Fruit fly (Drosophila melanogaster) whole organism, wandering third instar larva: ENCODE measurements around the gene Peritrophin-A.

Experiments used
- CG9705 ChIP-seq: fragments of 200-800 bp; sonication (Bioruptor generic); optimal IDR thresholded peaks from 2 replicates; lab custom pipeline; 2018; ENCODE audit warnings: missing biosample characterization, mild to moderate bottlenecking, missing genetic modification characterization
- Dfd ChIP-seq: fragments of >200 bp; optimal IDR thresholded peaks from 2 replicates; lab custom pipeline; 2017; ENCODE audit warnings: missing biosample characterization, missing genetic modification characterization
- Dif ChIP-seq: fragments of 200-275, 200-300 bp; sonication (Bioruptor generic); optimal IDR thresholded peaks from 2 replicates; lab custom pipeline; 2018; ENCODE audit warnings: missing biosample characterization, missing genetic modification characterization; ENCODE audit not compliant: partially characterized antibody
- GATAd ChIP-seq: sonication (Bioruptor generic); optimal IDR thresholded peaks from 2 replicates; lab custom pipeline; 2016; ENCODE audit warnings: missing biosample characterization, missing genetic modification characterization
- Hnf4 ChIP-seq: fragments of 200-800 bp; sonication (Bioruptor generic); optimal IDR thresholded peaks from 2 replicates; lab custom pipeline; 2016; ENCODE audit warnings: missing biosample characterization, mild to moderate bottlenecking, missing genetic modification characterization
- Jra ChIP-seq: sonication (Bioruptor generic); optimal IDR thresholded peaks from 2 replicates; lab custom pipeline; 2016; ENCODE audit warnings: missing biosample characterization, missing genetic modification characterization
- Mio ChIP-seq: sonication (Bioruptor generic); optimal IDR thresholded peaks from 2 replicates; lab custom pipeline; 2016; ENCODE audit warnings: missing biosample characterization, missing genetic modification characterization
- OdsH ChIP-seq: fragments of 200-800 bp; sonication (Bioruptor generic); optimal IDR thresholded peaks from 2 replicates; lab custom pipeline; 2016; ENCODE audit warnings: missing biosample characterization, mild to moderate bottlenecking, missing genetic modification characterization
- Vsx2 ChIP-seq: fragments of 200-300, 225-300 bp; sonication (Bioruptor generic); optimal IDR thresholded peaks from 2 replicates; lab custom pipeline; 2018; ENCODE audit warnings: missing biosample characterization, missing genetic modification characterization; ENCODE audit not compliant: partially characterized antibody
- dsf ChIP-seq: sonication (Bioruptor generic); optimal IDR thresholded peaks from 2 replicates; lab custom pipeline; 2016; ENCODE audit warnings: missing biosample characterization, missing genetic modification characterization, borderline replicate concordance
- lola ChIP-seq: fragments of >200 bp; optimal IDR thresholded peaks from 2 replicates; lab custom pipeline; 2017; ENCODE audit warnings: missing biosample characterization, missing genetic modification characterization
- pan ChIP-seq: fragments of >200 bp; optimal IDR thresholded peaks from 2 replicates; lab custom pipeline; 2017
- psq ChIP-seq: fragments of 200-800 bp; sonication (Bioruptor generic); optimal IDR thresholded peaks from 3 replicates; lab custom pipeline; 2017; ENCODE audit warnings: missing biosample characterization, mild to moderate bottlenecking, missing genetic modification characterization, moderate library complexity
- usp ChIP-seq: fragments of >200 bp; optimal IDR thresholded peaks from 2 replicates; lab custom pipeline; 2017; ENCODE audit warnings: missing biosample characterization, missing genetic modification characterization

DNA sequence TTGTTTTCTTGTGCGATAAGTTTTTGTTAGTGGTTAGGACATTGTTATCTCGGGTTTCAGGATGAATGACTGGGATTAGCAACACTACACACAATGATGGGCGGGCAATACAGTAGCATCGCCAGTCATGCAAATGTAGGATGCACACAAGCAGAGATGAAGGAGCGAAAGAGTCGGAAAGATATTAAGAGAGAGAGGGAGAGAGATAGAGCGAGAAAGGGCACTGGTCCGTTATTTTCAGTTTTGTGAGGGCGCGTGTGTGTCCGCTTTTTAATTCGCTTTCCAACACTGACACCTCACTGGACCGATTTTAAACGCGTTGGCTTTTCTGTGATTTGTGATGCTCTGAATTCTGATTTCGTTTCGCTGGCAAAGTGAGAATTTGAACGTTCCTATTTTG, 12.8 kb upstream of the Peritrophin-A start:
- TF ChIP-seq usp (GFP tag; lab: Kevin White, UChicago) (no peak), Hnf4 (GFP tag; lab: Kevin White, UChicago) (no peak), Dif (GFP tag; lab: Kevin White, UChicago) (no peak), lola (GFP tag; lab: Kevin White, UChicago) (no peak), CG9705 (GFP tag; lab: Kevin White, UChicago) (no peak), OdsH (GFP tag; lab: Kevin White, UChicago) (no peak), Mio (GFP tag; lab: Kevin White, UChicago) (no peak), Jra (GFP tag; lab: Kevin White, UChicago) (no peak), psq (GFP tag; lab: Kevin White, UChicago) (no peak), Dfd (GFP tag; lab: Kevin White, UChicago) (no peak), pan (lab: Kevin White, UChicago) (no peak), Vsx2 (GFP tag; lab: Kevin White, UChicago) (no peak), dsf (GFP tag; lab: Kevin White, UChicago) (no peak), GATAd (no peak)
